Worm (Caenorhabditis elegans) whole organism, midembryonic: Measurements from ENCODE around the gene cyp-25A4.

Source experiments
- T22C8.4 ChIP-seq: fragments of 200-800 bp; sonication (Bioruptor generic); IDR thresholded peaks from 2 replicates; pipeline ENCODE4 v1.3.6; 2022; ENCODE audit warnings: missing genetic modification characterization, missing compliant biosample characterization
- cog-1 ChIP-seq: sonication (generic microtip); optimal IDR thresholded peaks from 2 replicates; lab custom pipeline; 2016; ENCODE audit warnings: missing genetic modification characterization, missing compliant biosample characterization
- flt-1 ChIP-seq: fragments of 200-800 bp; sonication (Bioruptor generic); IDR thresholded peaks from 2 replicates; pipeline ENCODE4 v1.3.6; 2022; ENCODE audit warnings: missing genetic modification characterization, missing compliant biosample characterization
- klf-2 ChIP-seq: fragments of 200-800 bp; sonication (Bioruptor generic); conservative IDR thresholded peaks from 2 replicates; pipeline ENCODE4 v1.3.6; 2022; ENCODE audit warnings: missing genetic modification reagents, missing genetic modification characterization, missing compliant biosample characterization
- med-1 ChIP-seq: sonication (generic microtip); optimal IDR thresholded peaks from 2 replicates; lab custom pipeline; 2017; ENCODE audit warnings: missing genetic modification characterization, mild to moderate bottlenecking, missing compliant biosample characterization, antibody characterized with exemption, missing genetic modification reagents; ENCODE audit not compliant: insufficient read depth
- ref-1 ChIP-seq: fragments of 200-800 bp; sonication (Bioruptor generic); conservative IDR thresholded peaks from 2 replicates; pipeline ENCODE4 v1.3.6; 2022; ENCODE audit warnings: missing genetic modification reagents, missing genetic modification characterization, missing compliant biosample characterization
- tab-1 ChIP-seq: fragments of 200-800 bp; sonication (Bioruptor generic); IDR thresholded peaks from 2 replicates; pipeline ENCODE4 v1.3.6; 2022; ENCODE audit warnings: missing genetic modification characterization, missing compliant biosample characterization
- ztf-23 ChIP-seq: fragments of 200-800 bp; sonication (Bioruptor generic); IDR thresholded peaks from 2 replicates; pipeline ENCODE4 v1.3.6; 2022; ENCODE audit warnings: missing genetic modification reagents, missing genetic modification characterization, missing compliant biosample characterization
- ztf-29 ChIP-seq: fragments of 200-800 bp; sonication (Bioruptor generic); IDR thresholded peaks from 2 replicates; pipeline ENCODE4 v1.3.6; 2022; ENCODE audit warnings: missing genetic modification reagents, missing genetic modification characterization, missing compliant biosample characterization

cyp-25A4 gene

ce11 chrIII:3876197-3876897 lies 24.5 kb upstream of the cyp-25A4 start:
- TF ChIP-seq T22C8.4 (GFP tag; lab: Robert Waterston, UW) (no peak), ztf-23 (GFP tag; lab: Robert Waterston, UW) (no peak), tab-1 (GFP tag; lab: Robert Waterston, UW) (no peak), flt-1 (no peak), ref-1 (GFP tag; lab: Robert Waterston, UW) (no peak), med-1 (GFP tag; lab: Kevin White, UChicago) (no peak), klf-2 (GFP tag; lab: Robert Waterston, UW) (no peak), cog-1 (no peak), ztf-29 (GFP tag; lab: Robert Waterston, UW) (no peak)

- TF ChIP-seq ztf-29 (GFP tag; lab: Robert Waterston, UW) (no peak), ztf-23 (GFP tag; lab: Robert Waterston, UW) (no peak), T22C8.4 (GFP tag; lab: Robert Waterston, UW) (no peak), tab-1 (GFP tag; lab: Robert Waterston, UW) (no peak), cog-1 (no peak), ref-1 (GFP tag; lab: Robert Waterston, UW) (no peak), med-1 (GFP tag; lab: Kevin White, UChicago) (no peak)
Measured at ce11 chrIII:3875608-3876007, 23.7 kb upstream of the cyp-25A4 start.

- TF ChIP-seq med-1 (GFP tag; lab: Kevin White, UChicago) (no peak), klf-2 (GFP tag; lab: Robert Waterston, UW) (no peak)
Measured at ce11 chrIII:3874895-3875294, 23.0 kb upstream of the cyp-25A4 start.

DNA sequence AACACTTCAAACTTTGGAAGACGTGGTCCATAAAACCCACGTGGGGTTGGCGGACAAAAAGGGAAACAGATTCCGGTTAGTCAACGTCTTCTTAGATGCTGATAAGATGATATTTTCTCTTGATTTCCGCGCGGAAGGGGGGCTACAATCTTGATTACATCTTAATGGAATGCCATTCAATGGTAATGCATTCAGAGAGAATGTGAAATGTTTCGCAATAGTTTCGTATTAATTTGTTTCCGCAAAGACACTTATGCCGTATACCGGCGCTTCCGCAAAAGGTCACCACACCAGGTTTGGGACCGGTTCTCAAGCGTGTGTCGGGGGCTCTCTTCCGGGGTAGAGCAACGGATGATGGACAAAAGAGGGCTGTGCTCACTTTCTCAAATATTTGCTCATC lies 22.6 kb upstream of the cyp-25A4 start:
- TF ChIP-seq tab-1 (GFP tag; lab: Robert Waterston, UW) (no peak), ztf-23 (GFP tag; lab: Robert Waterston, UW) (no peak), klf-2 (GFP tag; lab: Robert Waterston, UW) (no peak)

DNA sequence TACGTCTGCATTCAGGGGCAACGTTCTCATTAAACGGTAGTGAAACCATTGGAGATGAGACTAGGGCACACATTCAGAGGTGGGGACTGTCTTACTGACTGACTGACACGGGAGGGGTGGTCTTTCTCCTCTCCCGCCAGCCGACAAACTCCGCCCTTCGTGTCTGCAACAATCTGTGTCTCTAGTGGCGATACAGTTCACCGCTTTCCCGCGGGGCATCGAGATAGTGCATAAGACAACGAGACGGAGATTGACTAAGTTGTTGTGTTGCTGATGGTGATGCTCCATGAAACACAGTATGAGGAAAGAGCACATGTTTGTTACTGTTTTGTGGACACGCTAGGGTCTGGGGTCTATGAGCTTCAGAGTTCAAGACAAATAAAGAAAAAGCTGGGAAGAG lies 21.5 kb upstream of the cyp-25A4 start:
- TF ChIP-seq ztf-29 (GFP tag; lab: Robert Waterston, UW): no peak
- TF ChIP-seq tab-1 (GFP tag; lab: Robert Waterston, UW): no peak
- no peak for TF ChIP-seq ztf-23 (GFP tag; lab: Robert Waterston, UW)
- no peak for TF ChIP-seq ref-1 (GFP tag; lab: Robert Waterston, UW)
- no peak for TF ChIP-seq klf-2 (GFP tag; lab: Robert Waterston, UW)
- TF ChIP-seq T22C8.4 (GFP tag; lab: Robert Waterston, UW): no peak

DNA sequence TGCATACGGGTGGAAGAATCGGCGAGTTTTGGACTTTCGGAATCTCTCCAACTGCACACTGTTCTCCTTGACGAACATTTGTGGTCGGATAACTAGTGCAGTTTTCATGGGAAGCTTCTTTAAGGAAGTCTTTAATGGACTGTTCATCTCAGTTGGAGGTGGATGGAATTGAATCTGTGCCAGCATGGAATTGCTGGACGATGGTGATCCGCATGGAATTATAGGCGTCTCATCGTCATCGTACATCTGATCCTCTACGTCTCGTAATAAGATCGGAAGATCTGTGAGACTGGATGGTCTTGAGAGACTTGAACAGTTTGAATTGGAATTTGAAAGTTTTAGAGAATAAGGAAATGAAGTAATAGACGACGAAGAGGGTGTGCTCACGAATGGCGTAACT lies 21.1 kb upstream of the cyp-25A4 start:
- TF ChIP-seq tab-1 (GFP tag; lab: Robert Waterston, UW) (no peak), cog-1 (no peak), klf-2 (GFP tag; lab: Robert Waterston, UW) (no peak), ztf-23 (GFP tag; lab: Robert Waterston, UW) (no peak), ref-1 (GFP tag; lab: Robert Waterston, UW) (no peak), flt-1 (no peak), ztf-29 (GFP tag; lab: Robert Waterston, UW) (no peak), T22C8.4 (GFP tag; lab: Robert Waterston, UW) (no peak), med-1 (GFP tag; lab: Kevin White, UChicago) (no peak)

DNA sequence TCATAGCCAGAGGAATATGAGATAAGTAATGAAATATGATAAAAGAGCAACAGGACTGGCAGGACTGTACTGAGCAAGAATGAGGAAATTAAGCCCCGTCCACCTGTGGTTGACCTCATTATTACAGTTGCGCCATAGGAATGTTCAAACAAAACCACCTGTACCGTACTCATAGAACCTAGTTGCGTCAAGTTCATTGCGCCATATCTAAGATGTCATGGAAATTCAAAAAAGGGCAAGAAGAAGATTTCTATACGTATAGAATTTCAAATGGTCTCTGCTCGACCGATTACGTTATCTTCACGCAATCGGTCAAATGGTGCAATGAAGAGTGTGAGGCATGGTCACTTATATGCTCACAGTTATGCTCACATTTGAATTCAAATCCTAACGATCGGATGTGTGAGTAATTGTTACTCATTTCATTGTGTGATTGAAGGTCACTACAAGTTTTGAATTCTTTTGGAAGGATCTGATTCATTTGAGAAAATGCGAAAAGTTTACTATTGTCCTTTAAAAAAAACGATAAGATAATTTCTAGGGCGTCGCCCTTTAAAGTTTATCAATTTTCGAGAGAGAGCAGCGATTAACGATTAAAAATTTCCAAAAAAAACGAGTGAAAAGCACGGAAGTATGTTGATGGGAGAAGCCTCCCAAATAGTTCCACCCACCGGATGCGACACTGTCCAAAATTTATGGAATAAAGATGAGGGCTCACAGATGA lies 20.0 kb upstream of the cyp-25A4 start:
- TF ChIP-seq cog-1 (no peak), med-1 (GFP tag; lab: Kevin White, UChicago) (no peak), T22C8.4 (GFP tag; lab: Robert Waterston, UW) (no peak)

DNA sequence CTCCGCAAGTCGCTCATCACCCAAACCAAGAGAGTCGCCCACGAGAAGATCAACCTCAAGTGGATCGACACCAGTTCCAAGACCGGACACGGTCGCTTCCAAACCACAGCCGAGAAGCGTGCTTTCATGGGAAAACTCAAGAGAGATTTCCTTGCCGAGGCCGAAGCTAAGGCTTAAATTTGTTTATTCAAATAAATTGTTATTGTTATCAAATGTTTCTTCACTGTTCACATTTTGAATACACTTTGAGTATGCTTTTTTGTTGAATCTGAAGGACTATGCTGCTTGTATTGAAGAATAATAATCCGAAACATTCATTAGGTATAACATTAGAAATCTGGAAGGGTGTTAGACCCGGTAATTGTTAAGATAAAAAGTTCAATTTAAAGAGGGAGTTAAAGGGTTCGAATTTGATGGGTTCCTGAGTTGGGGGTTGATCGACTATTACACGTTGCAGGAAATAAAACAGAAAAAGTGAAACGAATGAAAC lies 17.5 kb upstream of the cyp-25A4 start:
- TF ChIP-seq flt-1 (peak; percentile 48), med-1 (GFP tag; lab: Kevin White, UChicago) (no peak)

DNA sequence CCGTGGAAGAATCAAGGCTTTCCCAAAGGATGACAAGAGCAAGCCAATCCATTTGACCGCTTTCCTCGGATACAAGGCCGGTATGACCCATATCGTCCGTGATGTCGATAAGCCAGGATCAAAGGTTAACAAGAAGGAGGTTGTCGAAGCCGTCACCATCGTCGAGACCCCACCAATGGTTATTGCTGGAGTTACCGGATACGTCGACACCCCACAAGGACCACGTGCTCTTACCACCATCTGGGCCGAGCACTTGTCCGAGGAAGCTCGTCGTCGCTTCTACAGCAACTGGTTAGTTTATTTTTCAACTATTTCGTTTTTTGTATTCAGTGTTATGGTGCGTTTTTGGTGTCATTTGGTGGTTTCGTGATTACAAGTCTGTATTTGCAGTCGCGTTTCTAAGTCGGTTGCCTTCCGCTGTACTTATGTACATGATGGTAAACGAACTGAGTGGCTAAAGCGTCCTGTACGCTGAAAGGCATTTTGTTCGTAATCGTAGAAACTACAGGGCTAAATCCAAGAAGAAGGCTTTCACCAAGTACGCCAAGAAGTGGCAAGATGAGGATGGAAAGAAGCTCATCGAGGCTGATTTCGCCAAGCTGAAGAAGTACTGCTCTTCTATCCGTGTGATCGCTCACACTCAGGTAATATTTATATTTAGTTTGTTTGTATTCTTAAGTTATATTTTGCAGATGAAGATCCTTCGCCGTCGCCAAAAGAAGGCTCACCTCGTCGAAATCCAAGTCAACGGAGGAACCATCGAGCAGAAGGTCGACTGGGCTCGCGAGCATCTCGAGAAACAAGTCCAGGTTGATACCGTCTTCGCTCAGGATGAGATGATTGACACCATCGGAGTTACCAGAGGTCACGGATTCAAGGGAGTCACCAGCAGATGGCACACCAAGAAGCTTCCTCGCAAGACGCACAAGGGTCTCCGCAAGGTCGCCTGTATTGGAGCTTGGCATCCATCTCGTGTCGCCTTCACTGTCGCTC lies 16.4 kb upstream of the cyp-25A4 start:
- no peak for TF ChIP-seq tab-1 (GFP tag; lab: Robert Waterston, UW)
- TF ChIP-seq flt-1: no peak
- no peak for TF ChIP-seq cog-1
- TF ChIP-seq T22C8.4 (GFP tag; lab: Robert Waterston, UW): no peak
